Fruit fly (Drosophila melanogaster): Measurements from ENCODE around the gene CG9676.

DNA sequence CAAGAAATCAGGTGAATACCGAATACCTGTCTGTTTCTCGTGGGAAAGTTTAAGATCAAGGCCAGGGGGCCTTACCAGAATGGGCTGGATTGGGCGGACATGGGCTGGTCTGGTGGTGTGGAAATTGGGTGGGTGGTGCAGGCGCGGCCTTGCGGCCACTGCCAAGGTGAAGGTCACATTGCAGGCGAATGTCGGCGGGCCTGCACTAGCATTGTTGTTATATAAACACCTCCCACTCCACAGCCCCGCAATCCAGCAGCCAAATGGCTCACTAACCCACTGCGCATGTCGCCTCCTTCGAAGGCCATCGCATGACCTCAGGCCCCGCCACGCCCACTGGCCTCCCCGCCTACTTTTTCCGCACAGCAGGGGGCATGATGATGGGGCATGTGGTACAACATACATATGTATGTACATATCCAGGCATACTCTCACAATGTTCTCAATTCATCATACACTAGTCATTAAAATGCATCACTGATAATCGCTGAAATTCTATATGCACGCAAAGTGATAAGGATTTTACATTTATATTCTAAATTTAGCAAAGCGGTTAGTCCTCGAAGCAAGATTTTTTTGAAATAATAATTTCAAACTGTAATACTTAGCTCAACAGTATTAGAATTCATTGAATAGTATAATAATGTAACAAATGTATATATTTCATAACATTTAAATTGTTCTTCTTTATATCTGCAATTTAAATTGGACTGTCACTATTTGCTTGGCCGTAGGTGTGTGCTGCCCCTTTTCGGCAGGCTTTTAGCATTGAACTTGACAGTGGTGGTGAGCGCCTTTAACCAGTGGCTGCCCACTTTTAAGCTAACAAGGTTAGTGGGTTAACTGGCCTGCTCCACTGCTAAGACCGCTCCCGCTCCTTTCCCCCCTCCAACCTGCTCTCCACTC, 3.1 kb downstream of the CG9676 start:
- TF ChIP-seq h (GFP tag; optimal IDR thresholded peaks at IDR 0.05) (no peak), lola (GFP tag; optimal IDR thresholded peaks at IDR 0.05) (no peak), dmrt93B (GFP tag; optimal IDR thresholded peaks at IDR 0.05) (no peak)
